Fruit fly (Drosophila melanogaster) whole organism, embryonic: ENCODE measurements around the gene Rbp1-like.

Source experiments
- Asciz ChIP-seq: fragments of 200-800 bp; sonication (Bioruptor generic); optimal IDR thresholded peaks from 2 replicates; lab custom pipeline; 2017; ENCODE audit warnings: missing biosample characterization, mild to moderate bottlenecking, missing genetic modification characterization, missing genetic modification reagents
- Bgb ChIP-seq: fragments of 200-800 bp; sonication (Bioruptor generic); IDR thresholded peaks from 2 replicates; pipeline ENCODE4 v1.3.6; 2022; ENCODE audit warnings: missing biosample characterization, missing genetic modification characterization; ENCODE audit not compliant: partially characterized antibody
- Blimp-1 ChIP-seq: fragments of 200-800 bp; sonication (Bioruptor generic); optimal IDR thresholded peaks from 3 replicates; lab custom pipeline; 2018; ENCODE audit warnings: missing biosample characterization, missing genetic modification characterization, mild to moderate bottlenecking, moderate library complexity, missing genetic modification reagents
- BtbVII ChIP-seq: fragments of 200-800 bp; sonication (Bioruptor generic); optimal IDR thresholded peaks from 3 replicates; lab custom pipeline; 2017; ENCODE audit warnings: missing biosample characterization, mild to moderate bottlenecking, missing genetic modification characterization
- CG10959 ChIP-seq: fragments of 200-800 bp; sonication (Bioruptor generic); IDR thresholded peaks from 2 replicates; pipeline ENCODE4 v1.3.6; 2022; ENCODE audit warnings: missing biosample characterization, missing genetic modification characterization
- CG11695 ChIP-seq: fragments of 200-800 bp; sonication (Bioruptor generic); IDR thresholded peaks from 3 replicates; pipeline ENCODE4 v1.3.6; 2022; ENCODE audit warnings: missing biosample characterization, missing genetic modification characterization
- CG12071 ChIP-seq: fragments of 200-800 bp; sonication (Bioruptor generic); optimal IDR thresholded peaks from 3 replicates; lab custom pipeline; 2018; ENCODE audit warnings: missing biosample characterization, mild to moderate bottlenecking, missing genetic modification characterization
- CG14050 ChIP-seq: fragments of 200-800 bp; sonication (Bioruptor generic); IDR thresholded peaks from 3 replicates; pipeline ENCODE4 v1.3.6; 2022; ENCODE audit warnings: missing biosample characterization, missing genetic modification characterization
- CG14667 ChIP-seq: fragments of 200-800 bp; sonication (Bioruptor generic); IDR thresholded peaks from 2 replicates; pipeline ENCODE4 v1.3.6; 2022; ENCODE audit warnings: missing biosample characterization, missing genetic modification characterization
- CG16863 ChIP-seq: fragments of 200-800 bp; sonication (Bioruptor generic); optimal IDR thresholded peaks from 3 replicates; lab custom pipeline; 2016; ENCODE audit warnings: missing biosample characterization, missing genetic modification characterization
- CG17361 ChIP-seq: fragments of 200-800 bp; sonication (Bioruptor generic); IDR thresholded peaks from 3 replicates; pipeline ENCODE4 v1.3.6; 2022; ENCODE audit warnings: missing biosample characterization, missing genetic modification characterization
- CG2199 ChIP-seq: fragments of 200-800 bp; sonication (Bioruptor generic); IDR thresholded peaks from 3 replicates; pipeline ENCODE4 v1.3.6; 2022; ENCODE audit warnings: missing biosample characterization, missing genetic modification characterization
- CG3281 ChIP-seq: fragments of 200-800 bp; sonication (Bioruptor generic); optimal IDR thresholded peaks from 3 replicates; lab custom pipeline; 2017; ENCODE audit warnings: missing biosample characterization, mild to moderate bottlenecking, missing genetic modification characterization
- CG3847 ChIP-seq: fragments of 200-800 bp; sonication (Bioruptor generic); IDR thresholded peaks from 2 replicates; pipeline ENCODE4 v1.3.6; 2022; ENCODE audit warnings: missing biosample characterization, missing genetic modification characterization
- CG4730 ChIP-seq: fragments of 200-800 bp; sonication (Bioruptor generic); IDR thresholded peaks from 2 replicates; pipeline ENCODE4 v1.3.6; 2022; ENCODE audit warnings: missing biosample characterization, missing genetic modification characterization
- CG4820 ChIP-seq: fragments of 200-800 bp; sonication (Bioruptor generic); optimal IDR thresholded peaks from 3 replicates; lab custom pipeline; 2016; ENCODE audit warnings: missing biosample characterization, missing genetic modification characterization
- CG7839 ChIP-seq: fragments of 200-800 bp; sonication (Bioruptor generic); optimal IDR thresholded peaks from 3 replicates; lab custom pipeline; 2018; ENCODE audit warnings: missing biosample characterization, mild to moderate bottlenecking, missing genetic modification characterization, moderate library complexity
- CG7987 ChIP-seq: fragments of 200-800 bp; sonication (Bioruptor generic); optimal IDR thresholded peaks from 2 replicates; lab custom pipeline; 2018; ENCODE audit warnings: missing biosample characterization, mild to moderate bottlenecking, missing genetic modification characterization, moderate library complexity
- Dfd ChIP-seq, 2 experiments: fragments of >200 bp; optimal IDR thresholded peaks; 2 replicates each; lab custom pipeline; 2017; ENCODE audit warnings: missing biosample characterization in 2 of 2, missing genetic modification characterization in 2 of 2
- Dip3 ChIP-seq: fragments of 200-800 bp; sonication (Bioruptor generic); optimal IDR thresholded peaks from 3 replicates; lab custom pipeline; 2016; ENCODE audit warnings: missing biosample characterization, missing genetic modification characterization
- Doc3 ChIP-seq: fragments of 200-800 bp; sonication (Bioruptor generic); IDR thresholded peaks from 3 replicates; pipeline ENCODE4 v1.3.6; 2022; ENCODE audit warnings: missing biosample characterization, missing genetic modification characterization; ENCODE audit not compliant: partially characterized antibody
- Ets97D ChIP-seq: fragments of 200-800 bp; sonication (Bioruptor generic); optimal IDR thresholded peaks from 3 replicates; lab custom pipeline; 2016; ENCODE audit warnings: missing biosample characterization, missing genetic modification characterization
- Fer2 ChIP-seq: fragments of 200-800 bp; sonication (Bioruptor generic); optimal IDR thresholded peaks from 2 replicates; lab custom pipeline; 2018; ENCODE audit warnings: missing biosample characterization, mild to moderate bottlenecking, missing genetic modification characterization, moderate library complexity
- HLH3B ChIP-seq: fragments of 200-800 bp; sonication (Bioruptor generic); IDR thresholded peaks from 2 replicates; pipeline ENCODE4 v1.3.6; 2022; ENCODE audit warnings: missing biosample characterization, missing genetic modification characterization
- HLH4C ChIP-seq: fragments of 200-800 bp; sonication (Bioruptor generic); IDR thresholded peaks from 3 replicates; pipeline ENCODE4 v1.3.6; 2022; ENCODE audit warnings: missing biosample characterization, missing genetic modification characterization; ENCODE audit not compliant: partially characterized antibody
- HLH54F ChIP-seq: fragments of 200-800 bp; sonication (Bioruptor generic); optimal IDR thresholded peaks from 3 replicates; lab custom pipeline; 2016; ENCODE audit warnings: missing biosample characterization, missing genetic modification characterization
- Hsf ChIP-seq: fragments of 200-800 bp; sonication (Bioruptor generic); optimal IDR thresholded peaks from 3 replicates; lab custom pipeline; 2016; ENCODE audit warnings: missing biosample characterization, missing genetic modification characterization
- NfI ChIP-seq: fragments of 200-800 bp; sonication (Bioruptor generic); optimal IDR thresholded peaks from 3 replicates; lab custom pipeline; 2018; ENCODE audit warnings: missing biosample characterization, mild to moderate bottlenecking, missing genetic modification characterization, moderate library complexity
- Oli ChIP-seq: fragments of 200-800 bp; sonication (Bioruptor generic); optimal IDR thresholded peaks from 2 replicates; lab custom pipeline; 2018; ENCODE audit warnings: missing biosample characterization, mild to moderate bottlenecking, missing genetic modification characterization, moderate library complexity
- Rx ChIP-seq: fragments of 200-800 bp; sonication (Bioruptor generic); IDR thresholded peaks from 2 replicates; pipeline ENCODE4 v1.3.6; 2022; ENCODE audit warnings: missing biosample characterization, missing genetic modification characterization
- Sin3A ChIP-seq: fragments of >200 bp; optimal IDR thresholded peaks from 2 replicates; lab custom pipeline; 2018
- Sox100B ChIP-seq: fragments of 200-800 bp; sonication (Bioruptor generic); optimal IDR thresholded peaks from 3 replicates; lab custom pipeline; 2018; ENCODE audit warnings: missing biosample characterization, mild to moderate bottlenecking, missing genetic modification characterization
- ab ChIP-seq: fragments of 200-800 bp; sonication (Bioruptor generic); optimal IDR thresholded peaks from 2 replicates; lab custom pipeline; 2016; ENCODE audit warnings: missing biosample characterization, missing genetic modification characterization
- chinmo ChIP-seq: fragments of 200-800 bp; sonication (Bioruptor generic); IDR thresholded peaks from 4 replicates; pipeline ENCODE4 v1.3.6; 2022; ENCODE audit warnings: missing biosample characterization, missing genetic modification characterization; ENCODE audit not compliant: partially characterized antibody
- eyg ChIP-seq: fragments of 200-800 bp; sonication (Bioruptor generic); optimal IDR thresholded peaks from 3 replicates; lab custom pipeline; 2016; ENCODE audit warnings: missing biosample characterization, missing genetic modification characterization
- gcm ChIP-seq: fragments of 200-800 bp; sonication (Bioruptor generic); optimal IDR thresholded peaks from 2 replicates; lab custom pipeline; 2019; ENCODE audit warnings: missing biosample characterization, mild to moderate bottlenecking, missing genetic modification characterization, moderate library complexity
- gem ChIP-seq: fragments of 200-800 bp; sonication (Bioruptor generic); optimal IDR thresholded peaks from 2 replicates; lab custom pipeline; 2019; ENCODE audit warnings: missing biosample characterization, mild to moderate bottlenecking, missing genetic modification characterization, moderate library complexity
- grau ChIP-seq: fragments of 200-800 bp; optimal IDR thresholded peaks from 3 replicates; lab custom pipeline; 2019; ENCODE audit warnings: missing biosample characterization, mild to moderate bottlenecking, missing genetic modification characterization, moderate library complexity
- gsb ChIP-seq: fragments of 200-800 bp; sonication (Bioruptor generic); IDR thresholded peaks from 2 replicates; pipeline ENCODE4 v1.3.6; 2022; ENCODE audit warnings: missing biosample characterization, missing genetic modification characterization
- hbn ChIP-seq: fragments of 200-800 bp; sonication (Bioruptor generic); IDR thresholded peaks from 2 replicates; pipeline ENCODE4 v1.3.6; 2022; ENCODE audit warnings: missing biosample characterization, missing genetic modification characterization; ENCODE audit not compliant: partially characterized antibody
- hkb ChIP-seq, 2 experiments: fragments of 200-800 bp in 1 of 2; fragments of >200 bp in 1 of 2; sonication (Bioruptor generic) in 1 of 2; IDR thresholded peaks in 1 of 2; optimal IDR thresholded peaks in 1 of 2; 2 replicates each; pipeline versions ENCODE4 v1.3.6 to Lab custom; 2017 to 2022; ENCODE audit warnings: missing biosample characterization in 1 of 2, missing genetic modification characterization in 1 of 2
- insv ChIP-seq, 2 experiments: fragments of 200-800 bp; sonication (Bioruptor generic); optimal IDR thresholded peaks; 3 replicates each; lab custom pipeline; 2016 to 2018; ENCODE audit warnings: missing biosample characterization in 2 of 2, missing genetic modification characterization in 2 of 2
- klu ChIP-seq: fragments of 200-800 bp; sonication (Bioruptor generic); IDR thresholded peaks from 2 replicates; pipeline ENCODE4 v1.3.6; 2022; ENCODE audit warnings: missing biosample characterization, missing genetic modification characterization
- kni ChIP-seq: fragments of 200-800 bp; sonication (Bioruptor generic); optimal IDR thresholded peaks from 3 replicates; lab custom pipeline; 2017; ENCODE audit warnings: mild to moderate bottlenecking, missing biosample characterization, missing genetic modification reagents, missing genetic modification characterization
- nmo ChIP-seq: fragments of 200-800 bp; sonication (Bioruptor generic); optimal IDR thresholded peaks from 2 replicates; lab custom pipeline; 2018; ENCODE audit warnings: missing biosample characterization, mild to moderate bottlenecking, missing genetic modification characterization, moderate library complexity
- nom ChIP-seq: fragments of 200-800 bp; sonication (Bioruptor generic); optimal IDR thresholded peaks from 2 replicates; lab custom pipeline; 2017; ENCODE audit warnings: missing biosample characterization, missing genetic modification characterization, mild to moderate bottlenecking, moderate library complexity, missing genetic modification reagents
- sna ChIP-seq: fragments of 200-800 bp; sonication (Bioruptor generic); IDR thresholded peaks from 2 replicates; pipeline ENCODE4 v1.3.6; 2022; ENCODE audit warnings: missing biosample characterization, missing genetic modification characterization; ENCODE audit not compliant: partially characterized antibody
- zen ChIP-seq: fragments of 200-800 bp; sonication (Bioruptor generic); optimal IDR thresholded peaks from 3 replicates; lab custom pipeline; 2018; ENCODE audit warnings: missing biosample characterization, mild to moderate bottlenecking, missing genetic modification characterization, moderate library complexity

Gene Rbp1-like

dm6 chrX:13403962-13404830 is 19.5 kb upstream of the Rbp1-like start, which contains the start of gene GstT4 (continued):
- TF ChIP-seq CG12071 (GFP tag; lab: Kevin White, UChicago) (peak; percentile 30), Hsf (GFP tag; lab: Kevin White, UChicago) (peak; percentile 49), CG7987 (GFP tag; lab: Kevin White, UChicago) (no peak), Blimp-1 (GFP tag; lab: Kevin White, UChicago) (no peak), gsb (GFP tag; lab: Robert Waterston, UW) (peak; percentile 64), gcm (GFP tag; lab: Kevin White, UChicago) (no peak), CG11695 (GFP tag; lab: Robert Waterston, UW) (0 out of 3 replicates have a peak, but pooled peaks have one; percentile 28), CG7839 (peak; percentile 65), CG14050 (GFP tag; lab: Robert Waterston, UW) (peak; percentile 41; the same call in 2 of the 3 replicates), CG4730 (GFP tag; lab: Robert Waterston, UW) (no peak), kni (GFP tag; lab: Kevin White, UChicago) (no peak), CG10959 (GFP tag; lab: Robert Waterston, UW) (no peak), HLH3B (GFP tag; lab: Robert Waterston, UW) (peak; percentile 44; the same call in 1 of the 2 replicates), ab (GFP tag; lab: Kevin White, UChicago) (peak; percentile 78), Dip3 (GFP tag; lab: Kevin White, UChicago) (peak; percentile 36), Dfd (GFP tag; optimal IDR thresholded peaks at IDR 0.05; lab: Kevin White, UChicago) (no peak), Asciz (no peak), CG3847 (GFP tag; lab: Robert Waterston, UW) (no peak), insv (GFP tag; optimal IDR thresholded peaks at IDR 0.05; lab: Kevin White, UChicago) (no peak), Sox100B (GFP tag; lab: Kevin White, UChicago) (peak; percentile 68), gem (tag; lab: Kevin White, UChicago) (peak; percentile 52), nom (GFP tag; lab: Kevin White, UChicago) (peak; percentile 99), Ets97D (GFP tag; lab: Kevin White, UChicago) (peak; percentile 11), CG3281 (peak; percentile 1), sna (GFP tag; lab: Robert Waterston, UW) (no peak), BtbVII (peak; percentile 1), CG4820 (GFP tag; lab: Kevin White, UChicago) (no peak), CG16863 (GFP tag; lab: Kevin White, UChicago) (peak; percentile 29), Fer2 (tag; lab: Kevin White, UChicago) (no peak), chinmo (GFP tag; lab: Robert Waterston, UW) (peak; percentile 100), CG2199 (GFP tag; lab: Robert Waterston, UW) (no peak), nmo (GFP tag; lab: Kevin White, UChicago) (peak; percentile 70), hkb (optimal IDR thresholded peaks at IDR 0.05; lab: Kevin White, UChicago) (no peak), hkb (GFP tag; IDR thresholded peaks at IDR 0.05; lab: Robert Waterston, UW) (peak; percentile 73), hbn (GFP tag; lab: Robert Waterston, UW) (no peak), grau (tag; lab: Kevin White, UChicago) (peak; percentile 9), NfI (GFP tag; lab: Kevin White, UChicago) (no peak), Rx (GFP tag; lab: Robert Waterston, UW) (0 out of 2 replicates have a peak, but pooled peaks have one; percentile 2), CG17361 (GFP tag; lab: Robert Waterston, UW) (peak; percentile 81), HLH4C (GFP tag; lab: Robert Waterston, UW) (no peak), Oli (peak; percentile 54), HLH54F (GFP tag; lab: Kevin White, UChicago) (peak; percentile 64), zen (no peak), klu (no peak), Doc3 (GFP tag; lab: Robert Waterston, UW) (no peak), Bgb (GFP tag; lab: Robert Waterston, UW) (0 out of 2 replicates have a peak, but pooled peaks have one; percentile 14), CG14667 (no peak), eyg (peak; percentile 4), Sin3A (lab: Kevin White, UChicago) (no peak)
